Worm (Caenorhabditis elegans) whole organism, L3 larva: ENCODE data around the gene F45D3.2.
A peak's percentile ranks its signal among the peaks of the same experiment; 100 is the strongest.

Experiments
- R02D3.7 ChIP-seq: fragments of 150-350 bp; optimal IDR thresholded peaks from 2 replicates; lab custom pipeline; 2014; ENCODE audit warnings: missing biosample characterization, missing genetic modification characterization
- ZK546.5 ChIP-seq: sonication (generic microtip); optimal IDR thresholded peaks from 2 replicates; lab custom pipeline; 2017; ENCODE audit warnings: missing biosample characterization, missing genetic modification characterization
- aly-2 ChIP-seq: fragments of 150-350 bp; optimal IDR thresholded peaks from 2 replicates; lab custom pipeline; 2014; ENCODE audit warnings: missing biosample characterization, missing genetic modification characterization
- ama-1 ChIP-seq: fragments of 150-350 bp; optimal IDR thresholded peaks from 2 replicates; lab custom pipeline; 2018
- ceh-16 ChIP-seq: sonication (generic microtip); optimal IDR thresholded peaks from 2 replicates; lab custom pipeline; 2017; ENCODE audit warnings: missing biosample characterization, missing genetic modification characterization
- ceh-28 ChIP-seq: fragments of 150-350 bp; optimal IDR thresholded peaks from 2 replicates; lab custom pipeline; 2014; ENCODE audit warnings: missing biosample characterization, missing genetic modification reagents, missing genetic modification characterization
- ceh-82 ChIP-seq: fragments of 150-350 bp; optimal IDR thresholded peaks from 2 replicates; lab custom pipeline; 2014; ENCODE audit warnings: missing biosample characterization, missing genetic modification characterization
- ceh-9 ChIP-seq: sonication (generic microtip); optimal IDR thresholded peaks from 2 replicates; lab custom pipeline; 2018; ENCODE audit warnings: missing biosample characterization, missing genetic modification characterization
- daf-12 ChIP-seq: fragments of 150-350 bp; optimal IDR thresholded peaks from 2 replicates; lab custom pipeline; 2014; ENCODE audit warnings: missing biosample characterization, missing genetic modification reagents, missing genetic modification characterization
- egl-27 ChIP-seq: sonication (generic microtip); optimal IDR thresholded peaks from 4 replicates; lab custom pipeline; 2017; ENCODE audit warnings: missing biosample characterization, missing genetic modification reagents, missing genetic modification characterization
- egl-5 ChIP-seq: fragments of 150-350 bp; optimal IDR thresholded peaks from 2 replicates; lab custom pipeline; 2017; ENCODE audit warnings: missing biosample characterization, missing genetic modification reagents, missing genetic modification characterization, inconsistent platforms
- elt-1 ChIP-seq: fragments of 150-350 bp; optimal IDR thresholded peaks from 2 replicates; lab custom pipeline; 2014; ENCODE audit warnings: missing biosample characterization, missing genetic modification characterization
- elt-2 ChIP-seq: sonication (generic microtip); optimal IDR thresholded peaks from 2 replicates; lab custom pipeline; 2016; ENCODE audit warnings: missing genetic modification reagents, mild to moderate bottlenecking, missing genetic modification characterization, missing compliant biosample characterization
- elt-3 ChIP-seq, 3 experiments: fragments of 150-350 bp in 1 of 3; sonication (generic microtip) in 2 of 3; optimal IDR thresholded peaks; 2 replicates in 2 of 3; 4 replicates in 1 of 3; lab custom pipeline; 2014 to 2017; ENCODE audit warnings: missing biosample characterization in 3 of 3, missing genetic modification characterization in 3 of 3
- eor-1 ChIP-seq, 2 experiments: fragments of 150-350 bp; optimal IDR thresholded peaks; 2 replicates each; lab custom pipeline; 2014 to 2018; ENCODE audit warnings: missing biosample characterization in 2 of 2, missing genetic modification characterization in 2 of 2
- fkh-10 ChIP-seq: sonication (generic microtip); optimal IDR thresholded peaks from 2 replicates; lab custom pipeline; 2017; ENCODE audit warnings: missing biosample characterization, missing genetic modification reagents, missing genetic modification characterization
- fkh-2 ChIP-seq: fragments of 150-350 bp; optimal IDR thresholded peaks from 2 replicates; lab custom pipeline; 2014; ENCODE audit warnings: missing biosample characterization, missing genetic modification reagents, missing genetic modification characterization
- fos-1 ChIP-seq: fragments of 150-350 bp; optimal IDR thresholded peaks from 2 replicates; lab custom pipeline; 2014; ENCODE audit warnings: missing biosample characterization, missing genetic modification characterization
- hmg-11 ChIP-seq: sonication (generic microtip); optimal IDR thresholded peaks from 2 replicates; lab custom pipeline; 2016; ENCODE audit warnings: missing genetic modification characterization, missing compliant biosample characterization
- jun-1 ChIP-seq: fragments of 150-350 bp; optimal IDR thresholded peaks from 2 replicates; lab custom pipeline; 2014; ENCODE audit warnings: missing biosample characterization, missing genetic modification reagents, missing genetic modification characterization
- lin-15B ChIP-seq: fragments of 150-350 bp; optimal IDR thresholded peaks from 2 replicates; lab custom pipeline; 2014; ENCODE audit warnings: missing biosample characterization, missing genetic modification characterization
- lin-39 ChIP-seq: fragments of 150-350 bp; optimal IDR thresholded peaks from 2 replicates; lab custom pipeline; 2018; ENCODE audit warnings: missing biosample characterization, missing genetic modification reagents, missing genetic modification characterization
- lsy-12 ChIP-seq: sonication (generic microtip); optimal IDR thresholded peaks from 2 replicates; lab custom pipeline; 2016; ENCODE audit warnings: mild to moderate bottlenecking, missing genetic modification characterization, missing compliant biosample characterization
- mdl-1 ChIP-seq: fragments of 150-350 bp; optimal IDR thresholded peaks from 2 replicates; lab custom pipeline; 2014; ENCODE audit warnings: missing biosample characterization, missing genetic modification characterization
- mml-1 ChIP-seq: fragments of 150-350 bp; sonication (generic microtip); optimal IDR thresholded peaks from 3 replicates; lab custom pipeline; 2014; ENCODE audit warnings: missing biosample characterization, missing genetic modification characterization
- nfya-1 ChIP-seq: sonication (generic microtip); optimal IDR thresholded peaks from 2 replicates; lab custom pipeline; 2017; ENCODE audit warnings: missing genetic modification characterization, mild to moderate bottlenecking, missing compliant biosample characterization, antibody characterized with exemption, moderate library complexity; ENCODE audit not compliant: insufficient read depth
- nhr-11 ChIP-seq: fragments of 150-350 bp; optimal IDR thresholded peaks from 2 replicates; lab custom pipeline; 2014; ENCODE audit warnings: missing biosample characterization, missing genetic modification characterization
- nhr-12 ChIP-seq: fragments of 150-350 bp; optimal IDR thresholded peaks from 2 replicates; lab custom pipeline; 2014; ENCODE audit warnings: missing biosample characterization, missing genetic modification characterization
- nhr-23 ChIP-seq: fragments of 150-350 bp; optimal IDR thresholded peaks from 2 replicates; lab custom pipeline; 2014; ENCODE audit warnings: missing biosample characterization, missing genetic modification reagents, missing genetic modification characterization
- nhr-237 ChIP-seq: fragments of 150-350 bp; optimal IDR thresholded peaks from 2 replicates; lab custom pipeline; 2014; ENCODE audit warnings: missing biosample characterization, missing genetic modification characterization
- nhr-25 ChIP-seq: sonication (generic microtip); optimal IDR thresholded peaks from 2 replicates; lab custom pipeline; 2017; ENCODE audit warnings: missing biosample characterization, missing genetic modification characterization
- nhr-28 ChIP-seq: fragments of 150-350 bp; optimal IDR thresholded peaks from 2 replicates; lab custom pipeline; 2014; ENCODE audit warnings: missing biosample characterization, missing genetic modification characterization
- nhr-43 ChIP-seq: sonication (generic microtip); optimal IDR thresholded peaks from 2 replicates; lab custom pipeline; 2016; ENCODE audit warnings: mild to moderate bottlenecking, missing genetic modification characterization, missing compliant biosample characterization; ENCODE audit not compliant: poor library complexity, severe bottlenecking
- nhr-67 ChIP-seq: fragments of 150-350 bp; optimal IDR thresholded peaks from 2 replicates; lab custom pipeline; 2014; ENCODE audit warnings: missing biosample characterization, missing genetic modification characterization
- nhr-76 ChIP-seq: fragments of 150-350 bp; sonication (generic microtip); optimal IDR thresholded peaks from 5 replicates; lab custom pipeline; 2014; ENCODE audit warnings: missing biosample characterization, missing genetic modification characterization
- nhr-77 ChIP-seq: fragments of 150-350 bp; optimal IDR thresholded peaks from 2 replicates; lab custom pipeline; 2014; ENCODE audit warnings: missing biosample characterization, missing genetic modification characterization
- pha-4 ChIP-seq: fragments of 150-350 bp; optimal IDR thresholded peaks from 2 replicates; lab custom pipeline; 2014; ENCODE audit warnings: missing biosample characterization, missing genetic modification reagents, missing genetic modification characterization
- pqm-1 ChIP-seq: fragments of 150-350 bp; optimal IDR thresholded peaks from 2 replicates; lab custom pipeline; 2017; ENCODE audit warnings: missing biosample characterization, missing genetic modification characterization, inconsistent platforms
- sea-2 ChIP-seq: fragments of 150-350 bp; sonication (generic microtip); optimal IDR thresholded peaks from 4 replicates; lab custom pipeline; 2014; ENCODE audit warnings: missing biosample characterization, missing genetic modification reagents, missing genetic modification characterization
- skn-1 ChIP-seq: fragments of 150-350 bp; optimal IDR thresholded peaks from 2 replicates; lab custom pipeline; 2014; ENCODE audit warnings: missing biosample characterization, missing genetic modification characterization
- snpc-4 ChIP-seq: fragments of 150-350 bp; optimal IDR thresholded peaks from 2 replicates; lab custom pipeline; 2014; ENCODE audit warnings: missing biosample characterization, missing genetic modification characterization
- tbx-2 ChIP-seq: sonication (generic microtip); optimal IDR thresholded peaks from 2 replicates; lab custom pipeline; 2016; ENCODE audit warnings: mild to moderate bottlenecking, missing genetic modification characterization, missing compliant biosample characterization
- unc-39 ChIP-seq: sonication (generic microtip); optimal IDR thresholded peaks from 4 replicates; lab custom pipeline; 2017; ENCODE audit warnings: missing biosample characterization, missing genetic modification characterization
- unc-62 ChIP-seq: fragments of 150-350 bp; sonication (generic microtip); optimal IDR thresholded peaks from 4 replicates; lab custom pipeline; 2014; ENCODE audit warnings: missing biosample characterization, missing genetic modification reagents, missing genetic modification characterization
- zag-1 ChIP-seq: fragments of 150-350 bp; optimal IDR thresholded peaks from 2 replicates; lab custom pipeline; 2014; ENCODE audit warnings: missing biosample characterization, missing genetic modification characterization
- ztf-11 ChIP-seq: fragments of 150-350 bp; optimal IDR thresholded peaks from 2 replicates; lab custom pipeline; 2014; ENCODE audit warnings: missing biosample characterization, missing genetic modification characterization
- ztf-4 ChIP-seq: fragments of 150-350 bp; optimal IDR thresholded peaks from 2 replicates; lab custom pipeline; 2014; ENCODE audit warnings: missing biosample characterization, missing genetic modification characterization

The F45D3.2 gene

DNA sequence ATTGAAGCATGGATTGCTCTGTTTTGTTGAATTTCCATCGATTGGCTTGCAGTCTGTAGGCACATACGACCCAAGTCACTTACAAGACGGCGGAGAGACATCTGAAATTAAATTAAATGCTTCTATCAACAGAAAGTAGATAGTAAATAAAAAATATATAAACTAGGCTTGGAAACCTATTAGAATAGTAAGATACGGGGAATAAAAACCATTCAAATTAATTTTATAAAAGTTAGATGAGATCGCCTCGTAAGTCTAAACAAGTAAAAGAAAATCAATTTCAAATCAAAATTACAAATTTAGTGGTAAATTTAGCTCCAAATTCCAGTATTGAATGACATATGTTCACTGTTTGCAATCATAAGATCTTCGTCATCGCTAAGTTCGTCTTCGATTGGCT is 46.3 kb upstream of the F45D3.2 start, which contains the start of gene mrps-11:
Gene mrps-11 (minus strand): TSS at position 101 of the 400 bp plus-strand sequence.
- TF ChIP-seq ZK546.5 (tag; lab: Kevin White, UChicago) (no peak), nhr-77 (tag; lab: Kevin White, UChicago) (no peak), nhr-43 (tag; lab: Kevin White, UChicago) (no peak), elt-3 (tag; optimal IDR thresholded peaks at IDR 0.05; lab: Kevin White, UChicago) (no peak)

DNA sequence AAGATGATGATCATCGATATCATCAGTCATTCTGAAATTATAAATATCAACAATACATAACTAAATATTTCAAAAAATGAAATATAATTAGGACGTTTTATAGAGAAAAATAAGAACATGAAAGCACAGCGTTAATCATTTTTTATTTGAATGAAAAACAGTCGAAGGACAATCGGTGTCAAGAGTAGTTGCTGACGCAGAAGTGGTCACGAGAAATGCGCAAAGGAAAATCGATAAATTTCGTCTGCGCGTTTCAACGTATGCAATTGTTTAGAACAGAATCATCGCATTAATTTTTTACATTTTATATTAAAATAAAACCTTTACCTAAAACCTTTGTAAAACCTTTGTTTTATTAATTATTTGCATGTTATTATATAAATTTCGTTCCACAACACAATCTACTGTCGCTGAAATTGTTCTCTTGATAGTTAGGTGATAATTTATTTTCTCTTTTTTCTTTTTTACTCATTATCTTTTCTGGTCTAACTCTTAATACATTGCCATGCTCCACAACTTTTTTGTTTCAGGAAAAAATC is 43.0 kb upstream of the F45D3.2 start, which contains the start of the genes W04D2.4 and rbm-25:
Gene W04D2.4 (minus strand): TSS at position 31 of the 539 bp plus-strand sequence.
Gene rbm-25 (plus strand): TSS at position 489 of the 539 bp plus-strand sequence.
- no peak for TF ChIP-seq zag-1
- peak; percentile 92 for TF ChIP-seq ceh-28 (tag; lab: Kevin White, UChicago)
- peak; percentile 35 for TF ChIP-seq elt-2 (tag; lab: Kevin White, UChicago)
- TF ChIP-seq tbx-2 (tag; lab: Kevin White, UChicago), result peak; percentile 73
- peak; percentile 22 for TF ChIP-seq nhr-43 (tag; lab: Kevin White, UChicago)
- no peak for TF ChIP-seq nhr-12
- peak; percentile 40 for TF ChIP-seq lin-39 (tag; lab: Kevin White, UChicago)
- no peak for TF ChIP-seq unc-39 (tag; lab: Kevin White, UChicago)
- peak; percentile 76 for TF ChIP-seq lin-15B (tag; lab: Kevin White, UChicago)
- peak; percentile 55 for TF ChIP-seq egl-5 (tag; lab: Kevin White, UChicago)
- no peak for TF ChIP-seq nhr-237
- peak; percentile 83 for TF ChIP-seq nfya-1
- no peak for TF ChIP-seq nhr-11
- TF ChIP-seq lsy-12 (tag; lab: Kevin White, UChicago), result peak; percentile 36
- no peak for TF ChIP-seq nhr-77 (tag; lab: Kevin White, UChicago)
- TF ChIP-seq ZK546.5 (tag; lab: Kevin White, UChicago), result no peak
- no peak for TF ChIP-seq fkh-10 (GFP tag; lab: Kevin White, UChicago)
- no peak for TF ChIP-seq ceh-16
- peak; percentile 83 for TF ChIP-seq nhr-23 (tag; lab: Kevin White, UChicago)
- no peak for TF ChIP-seq ceh-9 (tag; lab: Kevin White, UChicago)
- no peak for TF ChIP-seq fkh-2 (tag; lab: Kevin White, UChicago)
- no peak for TF ChIP-seq unc-62 (GFP tag; lab: Kevin White, UChicago)
- no peak for TF ChIP-seq fos-1 (tag; lab: Kevin White, UChicago)
- no peak for TF ChIP-seq ztf-11 (tag; lab: Kevin White, UChicago)
- no peak for TF ChIP-seq sea-2 (GFP tag; lab: Kevin White, UChicago)
- no peak for TF ChIP-seq ztf-4 (tag; lab: Kevin White, UChicago)
- no peak for TF ChIP-seq nhr-76
- no peak for TF ChIP-seq mml-1 (tag; lab: Kevin White, UChicago)
- peak; percentile 68 for TF ChIP-seq hmg-11 (tag; lab: Kevin White, UChicago)
- no peak for TF ChIP-seq elt-3 (tag; optimal IDR thresholded peaks at IDR 0.05; lab: Kevin White, UChicago)
- TF ChIP-seq jun-1, result peak; percentile 47
- TF ChIP-seq nhr-25 (tag; lab: Kevin White, UChicago), result peak; percentile 24
- TF ChIP-seq aly-2, result no peak
- no peak for TF ChIP-seq egl-27 (tag; lab: Kevin White, UChicago)
- TF ChIP-seq snpc-4, result peak; percentile 91
- no peak for TF ChIP-seq eor-1 (tag; optimal IDR thresholded peaks at IDR 0.05; lab: Kevin White, UChicago)
- TF ChIP-seq mdl-1 (tag; lab: Kevin White, UChicago), result no peak
- peak; percentile 92 for TF ChIP-seq pha-4 (tag; lab: Kevin White, UChicago)
- TF ChIP-seq skn-1, result peak; percentile 42
- no peak for TF ChIP-seq ama-1
- no peak for TF ChIP-seq nhr-28 (tag; lab: Kevin White, UChicago)
- TF ChIP-seq ceh-82 (tag; lab: Kevin White, UChicago), result peak; percentile 38
- TF ChIP-seq elt-1 (tag; lab: Kevin White, UChicago), result no peak
- TF ChIP-seq daf-12, result no peak
- peak; percentile 13 for TF ChIP-seq pqm-1 (tag; lab: Kevin White, UChicago)
- TF ChIP-seq R02D3.7 (tag; lab: Kevin White, UChicago), result no peak
- TF ChIP-seq nhr-67, result no peak
- TF ChIP-seq, all 47 proteins: peak for 18
